Fruit fly (Drosophila melanogaster) whole organism, wandering third instar larva: Measurements from ENCODE around the gene Orct2.
A peak's percentile ranks its signal among the peaks of the same experiment; 100 is the strongest.

ENCODE experiments used
- Abd-B ChIP-seq: fragments of >200 bp; optimal IDR thresholded peaks from 2 replicates; lab custom pipeline; 2017; ENCODE audit warnings: missing biosample characterization, missing genetic modification characterization
- CG9705 ChIP-seq: fragments of 200-800 bp; sonication (Bioruptor generic); optimal IDR thresholded peaks from 2 replicates; lab custom pipeline; 2018; ENCODE audit warnings: missing biosample characterization, mild to moderate bottlenecking, missing genetic modification characterization
- CrebA ChIP-seq: fragments of 200-800 bp; sonication (Bioruptor generic); optimal IDR thresholded peaks from 2 replicates; lab custom pipeline; 2016; ENCODE audit warnings: missing biosample characterization, mild to moderate bottlenecking, missing genetic modification characterization, borderline replicate concordance
- Dfd ChIP-seq: fragments of >200 bp; optimal IDR thresholded peaks from 2 replicates; lab custom pipeline; 2017; ENCODE audit warnings: missing biosample characterization, missing genetic modification characterization
- Dif ChIP-seq: fragments of 200-275, 200-300 bp; sonication (Bioruptor generic); optimal IDR thresholded peaks from 2 replicates; lab custom pipeline; 2018; ENCODE audit warnings: missing biosample characterization, missing genetic modification characterization; ENCODE audit not compliant: partially characterized antibody
- GATAd ChIP-seq: sonication (Bioruptor generic); optimal IDR thresholded peaks from 2 replicates; lab custom pipeline; 2016; ENCODE audit warnings: missing biosample characterization, missing genetic modification characterization
- HLH106 ChIP-seq: fragments of 200-800 bp; optimal IDR thresholded peaks from 3 replicates; lab custom pipeline; 2019; ENCODE audit warnings: missing biosample characterization, mild to moderate bottlenecking, missing genetic modification characterization, moderate library complexity
- Hnf4 ChIP-seq: fragments of 200-800 bp; sonication (Bioruptor generic); optimal IDR thresholded peaks from 2 replicates; lab custom pipeline; 2016; ENCODE audit warnings: missing biosample characterization, mild to moderate bottlenecking, missing genetic modification characterization
- Hr83 ChIP-seq: fragments of 200-300 bp; sonication (Bioruptor generic); optimal IDR thresholded peaks from 2 replicates; lab custom pipeline; 2016; ENCODE audit warnings: missing biosample characterization, mild to moderate bottlenecking, missing genetic modification characterization, moderate library complexity; ENCODE audit not compliant: poor library complexity, severe bottlenecking
- Jra ChIP-seq: sonication (Bioruptor generic); optimal IDR thresholded peaks from 2 replicates; lab custom pipeline; 2016; ENCODE audit warnings: missing biosample characterization, missing genetic modification characterization
- Mio ChIP-seq: sonication (Bioruptor generic); optimal IDR thresholded peaks from 2 replicates; lab custom pipeline; 2016; ENCODE audit warnings: missing biosample characterization, missing genetic modification characterization
- Myc ChIP-seq: fragments of >200 bp; optimal IDR thresholded peaks from 2 replicates; lab custom pipeline; 2017
- N ChIP-seq: fragments of >200 bp; optimal IDR thresholded peaks from 2 replicates; lab custom pipeline; 2018; ENCODE audit warnings: missing biosample characterization, missing external identifiers, missing genetic modification characterization
- OdsH ChIP-seq: fragments of 200-800 bp; sonication (Bioruptor generic); optimal IDR thresholded peaks from 2 replicates; lab custom pipeline; 2016; ENCODE audit warnings: missing biosample characterization, mild to moderate bottlenecking, missing genetic modification characterization
- Rel ChIP-seq, 2 experiments: fragments of 200-800 bp; sonication (Bioruptor generic) in 1 of 2; optimal IDR thresholded peaks; 2 replicates in 1 of 2; 3 replicates in 1 of 2; lab custom pipeline; 2016 to 2019; ENCODE audit warnings: mild to moderate bottlenecking in 2 of 2, missing biosample characterization in 2 of 2, missing genetic modification characterization in 2 of 2, moderate library complexity in 1 of 2
- Sp1 ChIP-seq: fragments of 200-800 bp; sonication (Bioruptor generic); optimal IDR thresholded peaks from 3 replicates; lab custom pipeline; 2019; ENCODE audit warnings: missing biosample characterization, mild to moderate bottlenecking, missing genetic modification characterization, moderate library complexity
- Vsx2 ChIP-seq: fragments of 200-300, 225-300 bp; sonication (Bioruptor generic); optimal IDR thresholded peaks from 2 replicates; lab custom pipeline; 2018; ENCODE audit warnings: missing biosample characterization, missing genetic modification characterization; ENCODE audit not compliant: partially characterized antibody
- br ChIP-seq: fragments of 200-800 bp; sonication (Bioruptor generic); optimal IDR thresholded peaks from 2 replicates; lab custom pipeline; 2016; ENCODE audit warnings: missing biosample characterization, missing genetic modification characterization
- brk ChIP-seq: fragments of 200-800 bp; sonication (Bioruptor generic); optimal IDR thresholded peaks from 2 replicates; lab custom pipeline; 2016; ENCODE audit warnings: missing biosample characterization, mild to moderate bottlenecking, missing genetic modification characterization
- dl ChIP-seq, 2 experiments: fragments of 175-275, 200-275 bp in 1 of 2; fragments of 200-275 bp in 1 of 2; sonication (Bioruptor generic); optimal IDR thresholded peaks; lab custom pipeline; 2018; ENCODE audit warnings: mild to moderate bottlenecking in 2 of 2, missing biosample characterization in 2 of 2, missing genetic modification characterization in 2 of 2, moderate library complexity in 2 of 2; ENCODE audit not compliant: partially characterized antibody in 2 of 2, insufficient read depth in 1 of 2
- dmrt93B ChIP-seq: fragments of 200-800 bp; sonication (Bioruptor generic); optimal IDR thresholded peaks from 2 replicates; lab custom pipeline; 2018; ENCODE audit warnings: missing biosample characterization, mild to moderate bottlenecking, missing genetic modification characterization
- dsf ChIP-seq: sonication (Bioruptor generic); optimal IDR thresholded peaks from 2 replicates; lab custom pipeline; 2016; ENCODE audit warnings: missing biosample characterization, missing genetic modification characterization, borderline replicate concordance
- ey ChIP-seq: fragments of 200-800 bp; sonication (Bioruptor generic); optimal IDR thresholded peaks from 2 replicates; lab custom pipeline; 2016; ENCODE audit warnings: missing biosample characterization, missing genetic modification characterization
- foxo ChIP-seq, 2 experiments: fragments of 200-800 bp; sonication (Bioruptor generic); optimal IDR thresholded peaks; 2 replicates in 1 of 2; 3 replicates in 1 of 2; lab custom pipeline; 2016 to 2017; ENCODE audit warnings: missing biosample characterization in 2 of 2, missing genetic modification characterization in 2 of 2
- fru ChIP-seq: fragments of 200-800 bp; sonication (Bioruptor generic); optimal IDR thresholded peaks from 3 replicates; lab custom pipeline; 2016; ENCODE audit warnings: missing biosample characterization, mild to moderate bottlenecking, missing genetic modification characterization
- h ChIP-seq: fragments of 200-800 bp; sonication (Bioruptor generic); optimal IDR thresholded peaks from 3 replicates; lab custom pipeline; 2016; ENCODE audit warnings: missing biosample characterization, mild to moderate bottlenecking, missing genetic modification characterization
- jim ChIP-seq: fragments of 175-275, 200-325 bp; sonication (Bioruptor generic); optimal IDR thresholded peaks from 2 replicates; lab custom pipeline; 2016; ENCODE audit warnings: missing biosample characterization, mild to moderate bottlenecking, missing genetic modification characterization
- lola ChIP-seq: fragments of >200 bp; optimal IDR thresholded peaks from 2 replicates; lab custom pipeline; 2017; ENCODE audit warnings: missing biosample characterization, missing genetic modification characterization
- pan ChIP-seq: fragments of >200 bp; optimal IDR thresholded peaks from 2 replicates; lab custom pipeline; 2017
- psq ChIP-seq: fragments of 200-800 bp; sonication (Bioruptor generic); optimal IDR thresholded peaks from 3 replicates; lab custom pipeline; 2017; ENCODE audit warnings: missing biosample characterization, mild to moderate bottlenecking, missing genetic modification characterization, moderate library complexity
- rgr ChIP-seq: fragments of 200-800 bp; sonication (Bioruptor generic); optimal IDR thresholded peaks from 3 replicates; lab custom pipeline; 2016; ENCODE audit warnings: missing biosample characterization, mild to moderate bottlenecking, missing genetic modification characterization
- sage ChIP-seq: fragments of 200-800 bp; sonication (Bioruptor generic); optimal IDR thresholded peaks from 2 replicates; lab custom pipeline; 2016; ENCODE audit warnings: missing biosample characterization, mild to moderate bottlenecking, missing genetic modification characterization
- sv ChIP-seq: fragments of 200-800 bp; sonication (Bioruptor generic); optimal IDR thresholded peaks from 3 replicates; lab custom pipeline; 2016; ENCODE audit warnings: missing biosample characterization, missing genetic modification characterization
- tai ChIP-seq: sonication (Bioruptor generic); optimal IDR thresholded peaks from 2 replicates; lab custom pipeline; 2016; ENCODE audit warnings: missing biosample characterization, missing genetic modification characterization
- woc ChIP-seq: sonication (Bioruptor generic); optimal IDR thresholded peaks from 2 replicates; lab custom pipeline; 2016; ENCODE audit warnings: missing biosample characterization, mild to moderate bottlenecking, missing genetic modification characterization

Gene Orct2

DNA sequence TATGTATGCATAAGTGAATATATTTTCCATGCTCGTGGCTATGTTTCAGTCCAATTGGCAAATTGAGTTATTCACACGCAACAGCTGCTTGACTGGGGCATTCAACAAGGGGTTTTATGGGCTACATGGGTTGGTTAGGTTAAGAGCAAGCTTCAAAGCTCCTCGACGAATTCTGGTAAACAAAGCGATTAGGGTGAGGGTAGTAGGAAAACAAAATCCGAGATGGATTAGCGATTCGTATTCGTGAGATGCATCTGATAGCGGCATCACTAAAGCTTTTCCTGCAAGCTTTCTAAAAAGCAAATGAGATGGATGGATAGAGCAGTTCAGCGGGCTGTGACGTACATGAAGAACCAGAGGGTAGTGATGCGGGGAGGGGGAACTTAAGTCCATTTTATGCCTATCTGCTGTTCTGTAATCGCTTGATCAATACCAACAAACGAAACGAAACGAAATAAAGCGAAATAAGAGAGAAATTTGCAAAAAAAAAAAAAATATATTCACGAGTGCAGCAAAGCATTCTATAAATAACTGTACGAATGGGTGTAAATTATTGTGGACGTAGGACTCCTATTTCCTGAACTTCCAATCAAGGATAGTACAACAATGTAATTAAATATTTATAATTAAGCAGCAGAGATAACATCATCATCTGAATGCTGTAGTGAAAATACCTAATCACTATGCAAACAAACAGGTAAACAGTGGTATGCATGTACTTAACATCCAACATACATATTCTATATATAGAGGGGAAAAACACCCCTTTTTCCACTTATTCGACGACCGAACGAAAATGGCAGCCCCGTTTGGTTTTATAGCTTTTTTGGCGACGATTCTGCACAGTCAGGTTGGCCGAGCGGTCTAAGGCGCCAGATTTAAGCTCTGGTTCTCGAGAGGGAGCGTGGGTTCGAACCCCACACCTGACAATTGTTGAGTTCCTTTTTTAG lies 8.1 kb upstream of the Orct2 start:
- TF ChIP-seq Vsx2 (GFP tag; lab: Kevin White, UChicago), result peak; percentile 6
- TF ChIP-seq CG9705, result no peak
- no peak for TF ChIP-seq pan (lab: Kevin White, UChicago)
- peak; percentile 6 for TF ChIP-seq OdsH
- peak; percentile 13 for TF ChIP-seq brk
- no peak for TF ChIP-seq Rel (GFP tag; optimal IDR thresholded peaks at IDR 0.05; lab: Kevin White, UChicago)
- TF ChIP-seq Rel (tag; optimal IDR thresholded peaks at IDR 0.05; lab: Kevin White, UChicago), result peak; percentile 95
- no peak for TF ChIP-seq Sp1 (GFP tag; lab: Kevin White, UChicago)
- TF ChIP-seq psq (GFP tag; lab: Kevin White, UChicago), result peak; percentile 1
- no peak for TF ChIP-seq rgr
- TF ChIP-seq lola (GFP tag; lab: Kevin White, UChicago), result no peak

DNA sequence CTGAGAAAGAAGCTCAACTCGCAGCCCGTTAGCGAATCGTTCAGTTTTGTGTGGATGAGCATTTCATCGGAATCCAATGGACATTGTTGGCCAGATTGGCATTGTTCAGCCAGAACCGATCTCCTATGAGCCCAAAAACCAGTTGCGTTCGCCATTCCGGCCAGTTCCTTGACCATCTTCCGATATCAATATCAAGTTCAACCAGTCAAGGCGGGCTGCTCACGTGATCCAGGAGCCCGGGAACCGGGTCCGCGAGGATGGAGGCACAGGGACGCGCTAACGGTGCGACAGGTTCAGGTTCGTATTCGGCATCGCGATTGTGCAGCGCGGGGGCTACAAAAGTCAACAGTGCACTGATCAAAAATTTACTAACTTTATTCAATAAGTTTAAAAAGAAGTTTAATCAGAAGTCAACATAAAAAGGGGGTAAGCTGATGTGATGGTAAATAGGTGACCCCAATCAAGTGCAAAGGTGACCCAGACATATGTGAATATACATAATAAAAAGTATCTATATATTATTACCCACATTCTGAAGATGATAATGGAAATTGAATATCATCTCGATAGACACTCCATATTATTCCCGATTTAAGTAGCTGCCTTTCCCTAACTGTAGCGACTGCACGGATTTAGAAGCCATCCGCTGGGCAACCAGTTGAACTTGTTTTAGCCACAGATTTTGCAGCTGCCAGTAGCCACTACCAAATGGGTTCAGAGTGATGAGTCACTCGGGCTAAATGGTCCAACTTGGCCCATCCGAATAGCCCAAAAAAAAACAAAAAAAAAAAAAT lies 5.8 kb upstream of the Orct2 start:
- TF ChIP-seq CG9705 (peak; percentile 82), br (peak; percentile 80), N (GFP tag; lab: Kevin White, UChicago) (no peak), Rel (GFP tag; optimal IDR thresholded peaks at IDR 0.05; lab: Kevin White, UChicago) (peak; percentile 24), Rel (tag; optimal IDR thresholded peaks at IDR 0.05; lab: Kevin White, UChicago) (peak; percentile 63), Jra (peak; percentile 47), foxo (GFP tag; optimal IDR thresholded peaks at IDR 0.05; lab: Kevin White, UChicago) (peak in 1 of 2 experiments; percentile 88), Hr83 (peak; percentile 30), rgr (peak; percentile 74), HLH106 (peak; percentile 92), ey (GFP tag; lab: Kevin White, UChicago) (peak; percentile 68), fru (GFP tag; lab: Kevin White, UChicago) (peak; percentile 83), GATAd (GFP tag; lab: Kevin White, UChicago) (no peak), CrebA (GFP tag; lab: Kevin White, UChicago) (no peak), dl (GFP tag; optimal IDR thresholded peaks at IDR 0.05; lab: Kevin White, UChicago; ENCODE audit: insufficient read depth in 1 of 2, partially characterized antibody in 2 of 2) (peak in 1 of 2 experiments; percentile 45), OdsH (peak; percentile 87), tai (GFP tag; lab: Kevin White, UChicago) (no peak), dsf (no peak), psq (GFP tag; lab: Kevin White, UChicago) (peak; percentile 82), brk (peak; percentile 49), sage (GFP tag; lab: Kevin White, UChicago) (peak; percentile 43), Sp1 (GFP tag; lab: Kevin White, UChicago) (peak; percentile 92), dmrt93B (GFP tag; lab: Kevin White, UChicago) (peak; percentile 77), Hnf4 (GFP tag; lab: Kevin White, UChicago) (peak; percentile 25), Dfd (GFP tag; lab: Kevin White, UChicago) (no peak), Vsx2 (GFP tag; lab: Kevin White, UChicago) (peak; percentile 91), woc (GFP tag; lab: Kevin White, UChicago) (peak; percentile 81), lola (GFP tag; lab: Kevin White, UChicago) (no peak), h (GFP tag; lab: Kevin White, UChicago) (peak; percentile 85), Myc (lab: Kevin White, UChicago) (no peak), Dif (peak; percentile 77)
- TF ChIP-seq, all 38 proteins: peak for 22

DNA sequence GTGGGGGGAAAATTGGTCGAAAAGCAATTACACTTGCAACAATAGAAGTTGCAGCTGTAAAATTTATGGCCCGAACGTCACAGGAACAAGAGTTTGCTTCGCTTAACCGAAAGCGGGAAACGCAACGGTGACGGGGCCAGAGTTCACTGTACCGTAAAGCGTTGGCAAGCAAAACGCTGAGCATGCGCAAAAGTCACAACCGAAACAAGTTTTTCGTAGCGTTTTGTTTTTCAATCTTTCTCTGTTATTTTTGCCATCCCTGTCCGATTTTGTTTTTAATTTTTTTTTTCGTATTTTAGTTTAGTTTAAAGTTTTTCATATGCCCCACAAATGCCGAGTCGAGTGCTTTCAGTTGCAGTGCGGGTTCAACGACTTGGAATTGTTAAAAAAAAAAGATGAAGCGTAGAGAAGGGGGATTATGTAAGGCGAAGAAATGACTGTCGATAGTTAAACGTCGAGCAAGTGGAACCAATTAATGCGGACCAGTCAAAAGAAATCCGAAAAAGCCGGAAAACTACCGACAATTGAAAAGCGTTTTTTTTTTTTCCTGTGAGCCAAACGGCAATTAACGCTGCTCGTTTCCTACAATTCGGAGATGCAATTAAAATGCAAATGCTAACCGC lies 5.1 kb upstream of the Orct2 start:
- TF ChIP-seq lola (GFP tag; lab: Kevin White, UChicago) (no peak), Dfd (GFP tag; lab: Kevin White, UChicago) (no peak), sv (GFP tag; lab: Kevin White, UChicago) (no peak), dl (GFP tag; optimal IDR thresholded peaks at IDR 0.05; lab: Kevin White, UChicago; ENCODE audit: insufficient read depth in 1 of 2, partially characterized antibody in 2 of 2) (no peak), ey (GFP tag; lab: Kevin White, UChicago) (no peak), N (GFP tag; lab: Kevin White, UChicago) (no peak), psq (GFP tag; lab: Kevin White, UChicago) (no peak), Mio (GFP tag; lab: Kevin White, UChicago) (no peak), Vsx2 (GFP tag; lab: Kevin White, UChicago) (no peak), Abd-B (GFP tag; lab: Kevin White, UChicago) (no peak), Sp1 (GFP tag; lab: Kevin White, UChicago) (no peak), HLH106 (no peak), OdsH (no peak), tai (GFP tag; lab: Kevin White, UChicago) (no peak), jim (GFP tag; lab: Kevin White, UChicago) (no peak), Hnf4 (GFP tag; lab: Kevin White, UChicago) (no peak), sage (GFP tag; lab: Kevin White, UChicago) (no peak), br (no peak), h (GFP tag; lab: Kevin White, UChicago) (no peak)
